Worm (Caenorhabditis elegans): Measurements from ENCODE around the gene R05G6.10.

- TF ChIP-seq flt-1 (GFP tag; IDR thresholded peaks at IDR 0.05) (no peak), ztf-29 (GFP tag; IDR thresholded peaks at IDR 0.05) (no peak), ref-1 (GFP tag; conservative IDR thresholded peaks at IDR 0.05) (no peak)
Measured at ce11 chrIV:7477697-7478096, 64.6 kb downstream of the R05G6.10 start.

Measured in whole organism, midembryonic.